Fruit fly (Drosophila melanogaster) whole organism, embryonic: Measurements from ENCODE around the gene unc-13.
A peak's percentile ranks its signal among the peaks of the same experiment; 100 is the strongest.

Source experiments
- Blimp-1 ChIP-seq: fragments of 200-800 bp; sonication (Bioruptor generic); optimal IDR thresholded peaks from 3 replicates; lab custom pipeline; 2018; ENCODE audit warnings: missing biosample characterization, missing genetic modification characterization, mild to moderate bottlenecking, moderate library complexity, missing genetic modification reagents
- CG10959 ChIP-seq: fragments of 200-800 bp; sonication (Bioruptor generic); IDR thresholded peaks from 2 replicates; pipeline ENCODE4 v1.3.6; 2022; ENCODE audit warnings: missing biosample characterization, missing genetic modification characterization
- CG11504 ChIP-seq: fragments of 200-800 bp; sonication (Bioruptor generic); optimal IDR thresholded peaks from 3 replicates; lab custom pipeline; 2019; ENCODE audit warnings: missing biosample characterization, mild to moderate bottlenecking, missing genetic modification characterization, moderate library complexity
- CG12236 ChIP-seq: fragments of 200-800 bp; sonication (Bioruptor generic); optimal IDR thresholded peaks from 2 replicates; lab custom pipeline; 2016; ENCODE audit warnings: missing biosample characterization, missing genetic modification characterization
- CG12299 ChIP-seq: fragments of 200-800 bp; sonication (Bioruptor generic); optimal IDR thresholded peaks from 2 replicates; lab custom pipeline; 2018; ENCODE audit warnings: missing biosample characterization, mild to moderate bottlenecking, missing genetic modification characterization
- CG13424 ChIP-seq: fragments of 200-800 bp; sonication (Bioruptor generic); optimal IDR thresholded peaks from 2 replicates; lab custom pipeline; 2019; ENCODE audit warnings: missing biosample characterization, mild to moderate bottlenecking, missing genetic modification characterization, moderate library complexity
- CG13624 ChIP-seq: fragments of 200-800 bp; sonication (Bioruptor generic); optimal IDR thresholded peaks from 2 replicates; lab custom pipeline; 2016; ENCODE audit warnings: missing biosample characterization, missing genetic modification characterization
- CG15479 ChIP-seq: fragments of 200-800 bp; sonication (Bioruptor generic); optimal IDR thresholded peaks from 3 replicates; lab custom pipeline; 2019; ENCODE audit warnings: missing biosample characterization, mild to moderate bottlenecking, missing genetic modification characterization, moderate library complexity
- CG1602 ChIP-seq: fragments of 200-800 bp; sonication (Bioruptor generic); optimal IDR thresholded peaks from 3 replicates; lab custom pipeline; 2016; ENCODE audit warnings: missing biosample characterization, missing genetic modification characterization
- CG17361 ChIP-seq: fragments of 200-800 bp; sonication (Bioruptor generic); IDR thresholded peaks from 3 replicates; pipeline ENCODE4 v1.3.6; 2022; ENCODE audit warnings: missing biosample characterization, missing genetic modification characterization
- CG18011 ChIP-seq: fragments of 200-800 bp; sonication (Bioruptor generic); optimal IDR thresholded peaks from 2 replicates; lab custom pipeline; 2017; ENCODE audit warnings: missing biosample characterization, missing genetic modification characterization, mild to moderate bottlenecking, moderate library complexity, missing genotype
- CG3065 ChIP-seq: fragments of 200-800 bp; sonication (Bioruptor generic); optimal IDR thresholded peaks from 2 replicates; lab custom pipeline; 2016; ENCODE audit warnings: missing biosample characterization, missing genetic modification characterization
- CG31388 ChIP-seq: fragments of 200-800 bp; sonication (Bioruptor generic); optimal IDR thresholded peaks from 2 replicates; lab custom pipeline; 2016; ENCODE audit warnings: missing biosample characterization, missing genetic modification characterization
- CG34224 ChIP-seq: fragments of 200-800 bp; sonication (Bioruptor generic); IDR thresholded peaks from 3 replicates; pipeline ENCODE4 v1.3.6; 2022; ENCODE audit warnings: missing biosample characterization, missing genetic modification characterization; ENCODE audit not compliant: partially characterized antibody
- CG3726 ChIP-seq: fragments of 200-800 bp; sonication (Bioruptor generic); IDR thresholded peaks from 3 replicates; pipeline ENCODE4, ENCODE4 v1.3.6; 2022; ENCODE audit warnings: missing biosample characterization, missing genetic modification characterization
- CG42726 ChIP-seq: fragments of 200-800 bp; sonication (Bioruptor generic); IDR thresholded peaks from 2 replicates; pipeline ENCODE4 v1.3.6; 2022; ENCODE audit warnings: missing biosample characterization, missing genetic modification characterization; ENCODE audit not compliant: partially characterized antibody
- CG4282 ChIP-seq: fragments of 200-800 bp; sonication (Bioruptor generic); optimal IDR thresholded peaks from 2 replicates; lab custom pipeline; 2016; ENCODE audit warnings: missing biosample characterization, missing genetic modification characterization
- CG6254 ChIP-seq: fragments of 200-800 bp; sonication (Bioruptor generic); optimal IDR thresholded peaks from 3 replicates; lab custom pipeline; 2017; ENCODE audit warnings: mild to moderate bottlenecking, missing biosample characterization, missing genetic modification reagents, missing genetic modification characterization
- CG8290 ChIP-seq, 3 experiments: fragments of 200-800 bp; sonication (Bioruptor generic); optimal IDR thresholded peaks; 2 replicates each; lab custom pipeline; 2016 to 2019; ENCODE audit warnings: missing biosample characterization in 3 of 3, missing genetic modification characterization in 3 of 3, mild to moderate bottlenecking in 2 of 3, moderate library complexity in 1 of 3
- Dfd ChIP-seq, 2 experiments: fragments of >200 bp; optimal IDR thresholded peaks; 2 replicates each; lab custom pipeline; 2017; ENCODE audit warnings: missing biosample characterization in 2 of 2, missing genetic modification characterization in 2 of 2
- Dll ChIP-seq: fragments of 200-800 bp; sonication (Bioruptor generic); IDR thresholded peaks from 4 replicates; pipeline ENCODE4 v1.3.6; 2022; ENCODE audit warnings: missing biosample characterization, missing genetic modification characterization; ENCODE audit not compliant: partially characterized antibody
- HLH3B ChIP-seq: fragments of 200-800 bp; sonication (Bioruptor generic); IDR thresholded peaks from 2 replicates; pipeline ENCODE4 v1.3.6; 2022; ENCODE audit warnings: missing biosample characterization, missing genetic modification characterization
- HmgZ ChIP-seq: fragments of 200-800 bp; sonication (Bioruptor generic); optimal IDR thresholded peaks from 2 replicates; lab custom pipeline; 2018; ENCODE audit warnings: missing biosample characterization, mild to moderate bottlenecking, missing genetic modification characterization
- Mes4 ChIP-seq: fragments of 200-800 bp; sonication (Bioruptor generic); optimal IDR thresholded peaks from 2 replicates; lab custom pipeline; 2016; ENCODE audit warnings: missing biosample characterization, missing genetic modification characterization
- Nf-YC ChIP-seq: fragments of 200-800 bp; optimal IDR thresholded peaks from 3 replicates; lab custom pipeline; 2019; ENCODE audit warnings: missing biosample characterization, mild to moderate bottlenecking, missing genetic modification characterization, moderate library complexity
- Oaz ChIP-seq: fragments of 200-800 bp; sonication (Bioruptor generic); IDR thresholded peaks from 2 replicates; pipeline ENCODE4 v1.3.6; 2022; ENCODE audit warnings: missing biosample characterization, missing genetic modification characterization
- Ptx1 ChIP-seq: fragments of 200-800 bp; sonication (Bioruptor generic); IDR thresholded peaks from 2 replicates; pipeline ENCODE4 v1.3.6; 2022; ENCODE audit warnings: missing biosample characterization, missing genetic modification characterization
- Sox100B ChIP-seq: fragments of 200-800 bp; sonication (Bioruptor generic); optimal IDR thresholded peaks from 3 replicates; lab custom pipeline; 2018; ENCODE audit warnings: missing biosample characterization, mild to moderate bottlenecking, missing genetic modification characterization
- Sry-β ChIP-seq: fragments of 200-800 bp; sonication (Bioruptor generic); optimal IDR thresholded peaks from 2 replicates; lab custom pipeline; 2018; ENCODE audit warnings: missing biosample characterization, mild to moderate bottlenecking, missing genetic modification characterization, moderate library complexity
- ab ChIP-seq: fragments of 200-800 bp; sonication (Bioruptor generic); optimal IDR thresholded peaks from 2 replicates; lab custom pipeline; 2016; ENCODE audit warnings: missing biosample characterization, missing genetic modification characterization
- ac ChIP-seq: fragments of 200-800 bp; sonication (Bioruptor generic); optimal IDR thresholded peaks from 3 replicates; lab custom pipeline; 2017; ENCODE audit warnings: missing biosample characterization, mild to moderate bottlenecking, missing genetic modification characterization
- ase ChIP-seq: fragments of 200-800 bp; sonication (Bioruptor generic); IDR thresholded peaks from 3 replicates; pipeline ENCODE4 v1.3.6; 2022; ENCODE audit warnings: missing biosample characterization, missing genetic modification characterization
- bowl ChIP-seq: fragments of 200-800 bp; sonication (Bioruptor generic); IDR thresholded peaks from 2 replicates; pipeline ENCODE4 v1.3.6; 2022; ENCODE audit warnings: missing biosample characterization, missing genetic modification characterization
- cas ChIP-seq: fragments of 200-800 bp; sonication (Bioruptor generic); IDR thresholded peaks from 2 replicates; pipeline ENCODE4 v1.3.6; 2022; ENCODE audit warnings: missing biosample characterization, missing genetic modification characterization
- dati ChIP-seq: fragments of 200-800 bp; sonication (Bioruptor generic); IDR thresholded peaks from 2 replicates; pipeline ENCODE4 v1.3.6; 2022; ENCODE audit warnings: missing biosample characterization, missing genetic modification characterization
- dimm ChIP-seq: fragments of 200-800 bp; sonication (Bioruptor generic); IDR thresholded peaks from 2 replicates; pipeline ENCODE4 v1.3.6; 2022; ENCODE audit warnings: missing biosample characterization, missing genetic modification characterization
- ems ChIP-seq: fragments of 200-800 bp; sonication (Bioruptor generic); optimal IDR thresholded peaks from 3 replicates; lab custom pipeline; 2016; ENCODE audit warnings: missing biosample characterization, missing genetic modification characterization
- exex ChIP-seq: fragments of 200-800 bp; sonication (Bioruptor generic); optimal IDR thresholded peaks from 4 replicates; lab custom pipeline; 2018; ENCODE audit warnings: missing biosample characterization, mild to moderate bottlenecking, missing genetic modification characterization, moderate library complexity
- eyg ChIP-seq: fragments of 200-800 bp; sonication (Bioruptor generic); optimal IDR thresholded peaks from 3 replicates; lab custom pipeline; 2016; ENCODE audit warnings: missing biosample characterization, missing genetic modification characterization
- her ChIP-seq: fragments of 200-800 bp; sonication (Bioruptor generic); optimal IDR thresholded peaks from 2 replicates; lab custom pipeline; 2016; ENCODE audit warnings: missing biosample characterization, missing genetic modification characterization
- klu ChIP-seq: fragments of 200-800 bp; sonication (Bioruptor generic); IDR thresholded peaks from 2 replicates; pipeline ENCODE4 v1.3.6; 2022; ENCODE audit warnings: missing biosample characterization, missing genetic modification characterization
- mam ChIP-seq: fragments of 200-800 bp; sonication (Bioruptor generic); optimal IDR thresholded peaks from 3 replicates; lab custom pipeline; 2016; ENCODE audit warnings: missing biosample characterization, missing genetic modification characterization
- mirr ChIP-seq: fragments of 200-800 bp; sonication (Bioruptor generic); optimal IDR thresholded peaks from 3 replicates; lab custom pipeline; 2018; ENCODE audit warnings: missing biosample characterization, mild to moderate bottlenecking, missing genetic modification characterization
- p53 ChIP-seq: fragments of 200-800 bp; sonication (Bioruptor generic); optimal IDR thresholded peaks from 2 replicates; lab custom pipeline; 2016; ENCODE audit warnings: missing biosample characterization, missing genetic modification characterization
- pfk ChIP-seq: fragments of 200-800 bp; sonication (Bioruptor generic); optimal IDR thresholded peaks from 2 replicates; lab custom pipeline; 2018; ENCODE audit warnings: missing biosample characterization, mild to moderate bottlenecking, missing genetic modification characterization, moderate library complexity
- sens-2 ChIP-seq: fragments of 200-800 bp; sonication (Bioruptor generic); IDR thresholded peaks from 2 replicates; pipeline ENCODE4 v1.3.6; 2022; ENCODE audit warnings: missing biosample characterization, missing genetic modification characterization
- sisA ChIP-seq: fragments of 200-800 bp; sonication (Bioruptor generic); IDR thresholded peaks from 2 replicates; pipeline ENCODE4 v1.3.6; 2022; ENCODE audit warnings: missing biosample characterization, missing genetic modification characterization
- sqz ChIP-seq: fragments of 200-800 bp; sonication (Bioruptor generic); optimal IDR thresholded peaks from 3 replicates; lab custom pipeline; 2018; ENCODE audit warnings: missing biosample characterization, mild to moderate bottlenecking, missing genetic modification characterization
- tin ChIP-seq: fragments of 200-800 bp; sonication (Bioruptor generic); optimal IDR thresholded peaks from 3 replicates; lab custom pipeline; 2016; ENCODE audit warnings: missing biosample characterization, missing genetic modification characterization
- tio ChIP-seq: fragments of 200-800 bp; sonication (Bioruptor generic); optimal IDR thresholded peaks from 2 replicates; lab custom pipeline; 2017; ENCODE audit warnings: missing biosample characterization, missing genetic modification characterization, inconsistent platforms
- z ChIP-seq: fragments of 200-800 bp; sonication (Bioruptor generic); IDR thresholded peaks from 3 replicates; pipeline ENCODE4 v1.3.6; 2022; ENCODE audit warnings: missing biosample characterization, missing genetic modification characterization

unc-13 gene

DNA sequence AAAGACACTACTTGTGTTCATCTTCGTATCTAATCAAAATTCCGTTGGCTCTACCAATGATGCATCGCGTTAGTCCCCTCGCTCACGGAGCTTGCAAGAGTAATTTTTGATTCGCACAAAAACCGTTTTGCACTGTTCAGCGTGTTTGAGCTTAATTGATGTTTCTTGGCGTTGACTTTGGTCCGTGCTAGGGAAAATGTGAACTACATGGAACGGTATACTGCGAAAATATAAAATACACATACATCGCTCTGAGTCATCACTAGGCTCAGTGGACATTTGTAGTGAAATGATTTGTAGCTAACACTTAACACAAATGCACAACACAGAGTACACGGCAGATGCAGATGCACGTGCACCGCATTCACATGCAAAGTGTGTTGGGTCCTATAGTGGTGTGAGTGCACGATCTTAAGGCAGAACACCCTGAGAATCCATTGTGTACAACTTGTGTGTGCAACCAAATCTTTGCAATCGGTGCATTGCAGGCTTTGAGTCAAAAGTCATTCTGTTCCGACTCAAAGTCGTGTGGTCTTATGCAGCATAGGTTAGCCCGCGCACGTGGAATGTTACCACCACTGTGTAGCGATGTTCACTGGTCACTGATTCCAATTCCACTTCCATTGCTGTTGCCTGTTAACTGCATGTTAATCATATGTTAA lies 78.2 kb downstream of the unc-13 start, which contains the start of gene Sox102F (continued):
- no peak for TF ChIP-seq mirr (GFP tag; lab: Kevin White, UChicago)
- peak; percentile 45; the same call in 1 of the 3 replicates for TF ChIP-seq CG34224
- no peak for TF ChIP-seq ab (GFP tag; lab: Kevin White, UChicago)
- no peak for TF ChIP-seq CG3065 (GFP tag; lab: Kevin White, UChicago)
- TF ChIP-seq exex (tag; lab: Kevin White, UChicago) = no peak
- TF ChIP-seq CG18011 (GFP tag; lab: Kevin White, UChicago) = no peak
- peak; percentile 54 for TF ChIP-seq pfk (GFP tag; lab: Kevin White, UChicago)
- no peak for TF ChIP-seq HmgZ (tag; lab: Kevin White, UChicago)
- TF ChIP-seq her (GFP tag; lab: Kevin White, UChicago) = no peak
- peak; percentile 44 for TF ChIP-seq CG15479
- no peak for TF ChIP-seq Sry-β (GFP tag; lab: Kevin White, UChicago)
- no peak for TF ChIP-seq bowl (GFP tag; lab: Robert Waterston, UW)
- TF ChIP-seq Mes4 (GFP tag; lab: Kevin White, UChicago) = no peak
- no peak for TF ChIP-seq tin (GFP tag; lab: Kevin White, UChicago)
- no peak for TF ChIP-seq dati (GFP tag; lab: Robert Waterston, UW)
- no peak for TF ChIP-seq sqz (GFP tag; lab: Kevin White, UChicago)
- no peak for TF ChIP-seq eyg (GFP tag; lab: Kevin White, UChicago)
- no peak for TF ChIP-seq mam (GFP tag; lab: Kevin White, UChicago)
- no peak for TF ChIP-seq Ptx1
- TF ChIP-seq CG11504 (tag; lab: Kevin White, UChicago) = no peak
- no peak for TF ChIP-seq CG8290 (GFP tag; optimal IDR thresholded peaks at IDR 0.05; lab: Kevin White, UChicago)
- TF ChIP-seq CG8290 (tag; optimal IDR thresholded peaks at IDR 0.05; lab: Kevin White, UChicago) = peak in 1 of 2 experiments; percentile 8
- TF ChIP-seq Nf-YC (tag; lab: Kevin White, UChicago) = no peak
- no peak for TF ChIP-seq dimm
- no peak for TF ChIP-seq CG6254 (GFP tag; lab: Kevin White, UChicago)
- no peak for TF ChIP-seq CG17361
- no peak for TF ChIP-seq tio
- TF ChIP-seq cas (GFP tag; lab: Robert Waterston, UW) = no peak
- no peak for TF ChIP-seq Dll (GFP tag; lab: Robert Waterston, UW)
- no peak for TF ChIP-seq Oaz
- no peak for TF ChIP-seq CG42726 (GFP tag; lab: Robert Waterston, UW)
- no peak for TF ChIP-seq CG31388 (GFP tag; lab: Kevin White, UChicago)
- no peak for TF ChIP-seq HLH3B
- TF ChIP-seq Blimp-1 (GFP tag; lab: Kevin White, UChicago) = no peak
- TF ChIP-seq sens-2 (GFP tag; lab: Robert Waterston, UW) = no peak
- TF ChIP-seq CG13424 (tag; lab: Kevin White, UChicago) = no peak
- TF ChIP-seq CG12236 = no peak
- no peak for TF ChIP-seq ase
- TF ChIP-seq CG4282 (GFP tag; lab: Kevin White, UChicago) = no peak
- no peak for TF ChIP-seq klu (GFP tag; lab: Robert Waterston, UW)
- TF ChIP-seq CG1602 (GFP tag; lab: Kevin White, UChicago) = no peak
- TF ChIP-seq CG12299 (tag; lab: Kevin White, UChicago) = no peak
- TF ChIP-seq ac = no peak
- TF ChIP-seq ems = no peak
- TF ChIP-seq CG13624 (GFP tag; lab: Kevin White, UChicago) = no peak
- no peak for TF ChIP-seq Sox100B
- no peak for TF ChIP-seq p53 (GFP tag; lab: Kevin White, UChicago)
- TF ChIP-seq sisA (GFP tag; lab: Robert Waterston, UW) = no peak
- no peak for TF ChIP-seq CG10959 (GFP tag; lab: Robert Waterston, UW)
- TF ChIP-seq CG3726 (GFP tag; lab: Robert Waterston, UW) = no peak
- no peak for TF ChIP-seq Dfd (GFP tag; optimal IDR thresholded peaks at IDR 0.05; lab: Kevin White, UChicago)
- TF ChIP-seq z (GFP tag; lab: Robert Waterston, UW) = peak; percentile 92
